Fruit fly (Drosophila melanogaster) whole organism, prepupa: ENCODE measurements around the gene fend.

Source experiments
- Blimp-1 ChIP-seq: fragments of 200-800 bp; sonication (Bioruptor generic); optimal IDR thresholded peaks from 3 replicates; lab custom pipeline; 2017; ENCODE audit warnings: missing biosample characterization, missing genetic modification characterization, mild to moderate bottlenecking, moderate library complexity, missing genetic modification reagents
- CG10669 ChIP-seq: fragments of 200-800 bp; sonication (Bioruptor generic); optimal IDR thresholded peaks from 3 replicates; lab custom pipeline; 2018; ENCODE audit warnings: missing biosample characterization, mild to moderate bottlenecking, missing genetic modification characterization, moderate library complexity
- CG11294 ChIP-seq: fragments of 200-800 bp; sonication (Bioruptor generic); IDR thresholded peaks from 2 replicates; pipeline ENCODE4 v1.3.6; 2022; ENCODE audit warnings: missing biosample characterization, missing genetic modification characterization
- CG11902 ChIP-seq: fragments of 200-800 bp; sonication (Bioruptor generic); optimal IDR thresholded peaks from 3 replicates; lab custom pipeline; 2016; ENCODE audit warnings: missing biosample characterization, missing genetic modification characterization
- CG15336 ChIP-seq: fragments of 200-800 bp; sonication (Bioruptor generic); IDR thresholded peaks from 2 replicates; pipeline ENCODE4 v1.3.6; 2022; ENCODE audit warnings: missing biosample characterization, missing genetic modification characterization
- CG1621 ChIP-seq: fragments of 200-800 bp; sonication (Bioruptor generic); optimal IDR thresholded peaks from 3 replicates; lab custom pipeline; 2018; ENCODE audit warnings: missing biosample characterization, mild to moderate bottlenecking, missing genetic modification characterization
- CG16779 ChIP-seq: fragments of 200-800 bp; sonication (Bioruptor generic); optimal IDR thresholded peaks from 3 replicates; lab custom pipeline; 2017; ENCODE audit warnings: missing biosample characterization, mild to moderate bottlenecking, missing genetic modification characterization
- CG3032 ChIP-seq: fragments of 200-800 bp; optimal IDR thresholded peaks from 2 replicates; lab custom pipeline; 2019; ENCODE audit warnings: missing biosample characterization, mild to moderate bottlenecking, missing genetic modification characterization, moderate library complexity
- CG31627 ChIP-seq: fragments of 200-800 bp; sonication (Bioruptor generic); optimal IDR thresholded peaks from 3 replicates; lab custom pipeline; 2016; ENCODE audit warnings: missing biosample characterization, missing genetic modification characterization
- CG32006 ChIP-seq: fragments of 200-800 bp; sonication (Bioruptor generic); optimal IDR thresholded peaks from 3 replicates; lab custom pipeline; 2017; ENCODE audit warnings: missing biosample characterization, mild to moderate bottlenecking, missing genetic modification characterization
- CG34406 ChIP-seq: fragments of 200-800 bp; sonication (Bioruptor generic); optimal IDR thresholded peaks from 3 replicates; lab custom pipeline; 2016; ENCODE audit warnings: missing biosample characterization, missing genetic modification characterization
- CG3919 ChIP-seq: fragments of 200-800 bp; sonication (Bioruptor generic); optimal IDR thresholded peaks from 3 replicates; lab custom pipeline; 2016; ENCODE audit warnings: missing biosample characterization, missing genetic modification characterization
- CG4318 ChIP-seq: fragments of 200-800 bp; sonication (Bioruptor generic); optimal IDR thresholded peaks from 3 replicates; lab custom pipeline; 2017; ENCODE audit warnings: missing biosample characterization, mild to moderate bottlenecking, missing genetic modification characterization
- CG6163 ChIP-seq: fragments of 200-800 bp; sonication (Bioruptor generic); IDR thresholded peaks from 3 replicates; pipeline ENCODE4 v1.3.6; 2022; ENCODE audit warnings: missing biosample characterization, missing genetic modification characterization
- CG6276 ChIP-seq: fragments of 200-800 bp; sonication (Bioruptor generic); optimal IDR thresholded peaks from 2 replicates; lab custom pipeline; 2017; ENCODE audit warnings: missing biosample characterization, mild to moderate bottlenecking, missing genetic modification characterization
- CG6792 ChIP-seq: fragments of 200-800 bp; sonication (Bioruptor generic); optimal IDR thresholded peaks from 3 replicates; lab custom pipeline; 2016; ENCODE audit warnings: missing biosample characterization, missing genetic modification characterization
- CG7368 ChIP-seq: fragments of 200-800 bp; sonication (Bioruptor generic); optimal IDR thresholded peaks from 3 replicates; lab custom pipeline; 2016; ENCODE audit warnings: missing biosample characterization, missing genetic modification characterization
- CG8119 ChIP-seq: fragments of 200-800 bp; sonication (Bioruptor generic); IDR thresholded peaks from 3 replicates; pipeline ENCODE4 v1.3.6; 2022; ENCODE audit warnings: missing biosample characterization, missing genetic modification characterization
- CG8319 ChIP-seq: fragments of 200-800 bp; sonication (Bioruptor generic); optimal IDR thresholded peaks from 3 replicates; lab custom pipeline; 2016; ENCODE audit warnings: missing biosample characterization, missing genetic modification characterization
- CG8632 ChIP-seq: fragments of 200-800 bp; sonication (Bioruptor generic); optimal IDR thresholded peaks from 3 replicates; lab custom pipeline; 2016; ENCODE audit warnings: missing biosample characterization, missing genetic modification characterization
- CG9139 ChIP-seq: fragments of 200-800 bp; sonication (Bioruptor generic); optimal IDR thresholded peaks from 3 replicates; lab custom pipeline; 2017; ENCODE audit warnings: missing biosample characterization, mild to moderate bottlenecking, missing genetic modification characterization
- Eip75B ChIP-seq: fragments of 200-800 bp; sonication (Bioruptor generic); optimal IDR thresholded peaks from 3 replicates; lab custom pipeline; 2016; ENCODE audit warnings: missing biosample characterization, missing genetic modification characterization
- Eip78C ChIP-seq: fragments of 200-800 bp; sonication (Bioruptor generic); peaks from one replicate; lab custom pipeline; 2016; ENCODE audit warnings: missing biosample characterization, missing genetic modification characterization
- Eip93F ChIP-seq: fragments of 200-800 bp; sonication (Bioruptor generic); optimal IDR thresholded peaks from 2 replicates; lab custom pipeline; 2016; ENCODE audit warnings: missing biosample characterization, mild to moderate bottlenecking, missing genetic modification characterization
- Ets21C ChIP-seq: fragments of 200-800 bp; sonication (Bioruptor generic); optimal IDR thresholded peaks from 3 replicates; lab custom pipeline; 2016; ENCODE audit warnings: missing biosample characterization, missing genetic modification characterization
- Ets96B ChIP-seq: fragments of 200-800 bp; optimal IDR thresholded peaks from 2 replicates; lab custom pipeline; 2019; ENCODE audit warnings: missing biosample characterization, mild to moderate bottlenecking, missing genetic modification characterization, moderate library complexity
- Gug ChIP-seq: fragments of 200-800 bp; sonication (Bioruptor generic); IDR thresholded peaks from 2 replicates; pipeline ENCODE4 v1.3.6; 2022; ENCODE audit warnings: missing biosample characterization, missing genetic modification characterization
- Hr38 ChIP-seq: sonication (Bioruptor generic); optimal IDR thresholded peaks from 2 replicates; lab custom pipeline; 2016; ENCODE audit warnings: missing biosample characterization, missing genetic modification characterization
- Hr39 ChIP-seq: fragments of 200-800 bp; sonication (Bioruptor generic); optimal IDR thresholded peaks from 2 replicates; lab custom pipeline; 2016; ENCODE audit warnings: missing biosample characterization, missing genetic modification characterization
- Hr4 ChIP-seq: fragments of 200-800 bp; sonication (Bioruptor generic); optimal IDR thresholded peaks from 3 replicates; lab custom pipeline; 2016; ENCODE audit warnings: missing biosample characterization, missing genetic modification characterization
- Lpt ChIP-seq: fragments of 200-800 bp; sonication (Bioruptor generic); optimal IDR thresholded peaks from 3 replicates; lab custom pipeline; 2016; ENCODE audit warnings: missing biosample characterization, missing genetic modification characterization
- Met ChIP-seq: fragments of 200-800 bp; sonication (Bioruptor generic); optimal IDR thresholded peaks from 3 replicates; lab custom pipeline; 2016; ENCODE audit warnings: missing biosample characterization, missing genetic modification characterization
- Smox ChIP-seq: fragments of 200-800 bp; sonication (Bioruptor generic); optimal IDR thresholded peaks from 3 replicates; lab custom pipeline; 2016; ENCODE audit warnings: missing biosample characterization, missing genetic modification characterization
- Sox102F ChIP-seq: fragments of 200-800 bp; sonication (Bioruptor generic); optimal IDR thresholded peaks from 2 replicates; lab custom pipeline; 2016; ENCODE audit warnings: missing biosample characterization, mild to moderate bottlenecking, missing genetic modification characterization
- Sox15 ChIP-seq: fragments of 200-800 bp; sonication (Bioruptor generic); optimal IDR thresholded peaks from 3 replicates; lab custom pipeline; 2016; ENCODE audit warnings: missing biosample characterization, missing genetic modification characterization
- achi ChIP-seq: fragments of 200-800 bp; sonication (Bioruptor generic); optimal IDR thresholded peaks from 3 replicates; lab custom pipeline; 2016; ENCODE audit warnings: missing biosample characterization, missing genetic modification characterization
- acj6 ChIP-seq: fragments of 200-800 bp; sonication (Bioruptor generic); optimal IDR thresholded peaks from 3 replicates; lab custom pipeline; 2016; ENCODE audit warnings: missing biosample characterization, missing genetic modification characterization
- dac ChIP-seq: fragments of 200-800 bp; sonication (Bioruptor generic); optimal IDR thresholded peaks from 2 replicates; lab custom pipeline; 2017; ENCODE audit warnings: missing biosample characterization, mild to moderate bottlenecking, missing genetic modification characterization
- dsx ChIP-seq: fragments of 200-800 bp; optimal IDR thresholded peaks from 3 replicates; lab custom pipeline; 2019; ENCODE audit warnings: missing biosample characterization, mild to moderate bottlenecking, missing genetic modification characterization, moderate library complexity; ENCODE audit not compliant: poor library complexity, severe bottlenecking
- eg ChIP-seq: fragments of 200-800 bp; sonication (Bioruptor generic); IDR thresholded peaks from 3 replicates; pipeline ENCODE4 v1.3.6; 2022; ENCODE audit warnings: missing biosample characterization, missing genetic modification characterization
- esn ChIP-seq: fragments of 200-800 bp; sonication (Bioruptor generic); optimal IDR thresholded peaks from 2 replicates; lab custom pipeline; 2016; ENCODE audit warnings: missing biosample characterization, mild to moderate bottlenecking, missing genetic modification characterization, moderate library complexity
- fd59A ChIP-seq: fragments of 200-800 bp; sonication (Bioruptor generic); optimal IDR thresholded peaks from 2 replicates; lab custom pipeline; 2017; ENCODE audit warnings: missing biosample characterization, mild to moderate bottlenecking, missing genetic modification characterization, missing genetic modification reagents
- fd85E ChIP-seq: fragments of 200-800 bp; sonication (Bioruptor generic); optimal IDR thresholded peaks from 3 replicates; lab custom pipeline; 2016; ENCODE audit warnings: missing biosample characterization, missing genetic modification characterization
- fkh ChIP-seq: fragments of 200-800 bp; sonication (Bioruptor generic); optimal IDR thresholded peaks from 3 replicates; lab custom pipeline; 2017; ENCODE audit warnings: missing biosample characterization, mild to moderate bottlenecking, missing genetic modification characterization, moderate library complexity
- net ChIP-seq: fragments of 200-800 bp; sonication (Bioruptor generic); optimal IDR thresholded peaks from 3 replicates; lab custom pipeline; 2016; ENCODE audit warnings: missing biosample characterization, missing genetic modification characterization
- pdm3 ChIP-seq: fragments of 200-800 bp; sonication (Bioruptor generic); optimal IDR thresholded peaks from 3 replicates; lab custom pipeline; 2016; ENCODE audit warnings: missing biosample characterization, missing genetic modification characterization
- salr ChIP-seq, 2 experiments: fragments of 200-800 bp; sonication (Bioruptor generic); optimal IDR thresholded peaks; 3 replicates each; lab custom pipeline; 2016 to 2018; ENCODE audit warnings: missing biosample characterization in 2 of 2, missing genetic modification characterization in 2 of 2, mild to moderate bottlenecking in 1 of 2
- spab ChIP-seq: fragments of 200-800 bp; sonication (Bioruptor generic); optimal IDR thresholded peaks from 2 replicates; lab custom pipeline; 2017; ENCODE audit warnings: missing biosample characterization, mild to moderate bottlenecking, missing genetic modification characterization, missing genetic modification reagents
- ss ChIP-seq, 2 experiments: fragments of 200-800 bp; sonication (Bioruptor generic); optimal IDR thresholded peaks; 2 replicates in 1 of 2; 3 replicates in 1 of 2; lab custom pipeline; 2017 to 2018; ENCODE audit warnings: mild to moderate bottlenecking in 2 of 2, missing biosample characterization in 2 of 2, missing genetic modification characterization in 2 of 2, moderate library complexity in 1 of 2
- svp ChIP-seq: fragments of 200-800 bp; sonication (Bioruptor generic); peaks from one replicate; lab custom pipeline; 2016; ENCODE audit warnings: missing biosample characterization, missing genetic modification characterization
- vri ChIP-seq: fragments of 200-800 bp; sonication (Bioruptor generic); optimal IDR thresholded peaks from 3 replicates; lab custom pipeline; 2016; ENCODE audit warnings: missing biosample characterization, mild to moderate bottlenecking, missing genetic modification characterization

Gene fend

DNA sequence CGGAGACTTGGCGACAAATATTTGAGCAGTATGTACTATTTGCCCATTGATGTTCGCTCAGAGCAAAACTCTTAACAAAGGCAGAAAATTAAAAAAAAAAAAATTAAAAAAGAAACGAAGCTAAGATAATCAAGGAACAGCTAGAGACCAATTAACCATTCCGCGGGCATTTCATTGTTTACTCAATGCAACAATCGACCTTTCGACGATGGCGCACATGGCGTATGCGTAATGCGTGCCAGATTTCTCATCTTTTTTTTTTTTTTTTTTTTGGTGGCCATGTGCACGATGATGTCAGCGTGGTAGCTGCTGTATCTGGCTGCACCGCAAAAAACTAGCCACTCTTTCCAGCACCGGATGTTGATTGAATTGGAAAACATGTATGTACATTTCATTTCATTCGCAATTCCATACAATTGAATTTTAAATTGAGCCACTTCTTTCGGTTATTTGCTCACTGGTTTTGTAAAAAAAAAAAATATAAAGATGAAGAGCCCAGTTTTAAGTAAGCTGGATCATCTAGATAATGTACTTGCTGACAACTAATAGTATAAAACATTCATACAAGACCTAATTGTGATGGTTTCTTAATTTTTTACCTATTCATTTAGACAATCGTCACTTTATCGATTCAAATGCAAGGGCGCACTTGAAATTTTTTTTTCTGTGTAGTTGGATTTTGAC is 59.1 kb downstream of the fend start:
- TF ChIP-seq fd85E (GFP tag; lab: Kevin White, UChicago), result no peak
- peak; percentile 42 for TF ChIP-seq CG3032
- peak; percentile 61 for TF ChIP-seq CG8632 (GFP tag; lab: Kevin White, UChicago)
- peak; percentile 54 for TF ChIP-seq CG6792 (GFP tag; lab: Kevin White, UChicago)
- peak; percentile 50 for TF ChIP-seq CG4318 (GFP tag; lab: Kevin White, UChicago)
- no peak; the same call in 1 of the 2 replicates for TF ChIP-seq Gug
- peak; percentile 27 for TF ChIP-seq dac (GFP tag; lab: Kevin White, UChicago)
- peak; percentile 66 for TF ChIP-seq Smox (GFP tag; lab: Kevin White, UChicago)
- TF ChIP-seq Ets21C (GFP tag; lab: Kevin White, UChicago), result peak; percentile 42
- TF ChIP-seq CG7368 (GFP tag; lab: Kevin White, UChicago), result peak; percentile 53
- TF ChIP-seq acj6, result peak; percentile 67
- no peak for TF ChIP-seq dsx (GFP tag; lab: Kevin White, UChicago)
- peak; percentile 92 for TF ChIP-seq Eip78C (GFP tag; lab: Kevin White, UChicago)
- TF ChIP-seq esn, result peak; percentile 73
- TF ChIP-seq CG9139 (GFP tag; lab: Kevin White, UChicago), result peak; percentile 47
- peak; percentile 71 for TF ChIP-seq Eip75B
- TF ChIP-seq achi (GFP tag; lab: Kevin White, UChicago), result peak; percentile 56
- peak; percentile 60 for TF ChIP-seq CG8319
- peak; percentile 66 for TF ChIP-seq Hr4 (GFP tag; lab: Kevin White, UChicago)
- TF ChIP-seq CG8119 (GFP tag; lab: Robert Waterston, UW), result peak; percentile 62; the same call in 2 of the 3 replicates
- peak; percentile 75 for TF ChIP-seq CG3919 (GFP tag; lab: Kevin White, UChicago)
- peak; percentile 61 for TF ChIP-seq CG31627 (GFP tag; lab: Kevin White, UChicago)
- peak; percentile 4 for TF ChIP-seq Eip93F
- peak; percentile 66 for TF ChIP-seq Hr39 (GFP tag; lab: Kevin White, UChicago)
- peak; percentile 61 for TF ChIP-seq Sox15 (GFP tag; lab: Kevin White, UChicago)
- TF ChIP-seq ss (GFP tag; optimal IDR thresholded peaks at IDR 0.05; lab: Kevin White, UChicago), result peak in 1 of 2 experiments; percentile 70
- TF ChIP-seq eg (GFP tag; lab: Robert Waterston, UW), result peak; percentile 59; the same call in 2 of the 3 replicates
- TF ChIP-seq Lpt, result peak; percentile 53
- peak; percentile 32 for TF ChIP-seq vri (GFP tag; lab: Kevin White, UChicago)
- TF ChIP-seq svp (GFP tag; lab: Kevin White, UChicago), result peak; percentile 88
- TF ChIP-seq CG6163 (GFP tag; lab: Robert Waterston, UW), result peak; percentile 38; the same call in 1 of the 3 replicates
- TF ChIP-seq CG15336, result peak; percentile 49
- TF ChIP-seq CG34406 (GFP tag; lab: Kevin White, UChicago), result peak; percentile 66
- TF ChIP-seq CG11294, result no peak
- TF ChIP-seq Hr38 (GFP tag; lab: Kevin White, UChicago), result no peak
- TF ChIP-seq Met (GFP tag; lab: Kevin White, UChicago), result peak; percentile 71
- peak; percentile 34 for TF ChIP-seq fd59A
- peak; percentile 46 for TF ChIP-seq CG16779 (tag; lab: Kevin White, UChicago)
- no peak for TF ChIP-seq Ets96B
- no peak for TF ChIP-seq fkh
- peak; percentile 32 for TF ChIP-seq spab (GFP tag; lab: Kevin White, UChicago)
- peak in 1 of 2 experiments; percentile 76 for TF ChIP-seq salr (GFP tag; optimal IDR thresholded peaks at IDR 0.05; lab: Kevin White, UChicago)
- TF ChIP-seq CG32006 (GFP tag; lab: Kevin White, UChicago), result peak; percentile 74
- TF ChIP-seq net, result peak; percentile 78
- TF ChIP-seq CG1621 (tag; lab: Kevin White, UChicago), result no peak
- peak; percentile 40 for TF ChIP-seq CG10669
- peak; percentile 65 for TF ChIP-seq pdm3 (GFP tag; lab: Kevin White, UChicago)
- peak; percentile 52 for TF ChIP-seq Blimp-1 (GFP tag; lab: Kevin White, UChicago)
- TF ChIP-seq Sox102F (GFP tag; lab: Kevin White, UChicago), result peak; percentile 59
- peak; percentile 53 for TF ChIP-seq CG11902 (GFP tag; lab: Kevin White, UChicago)
- TF ChIP-seq CG6276 (GFP tag; lab: Kevin White, UChicago), result peak; percentile 58
